Worm (Caenorhabditis elegans): Measurements from ENCODE around the gene his-40.

- TF ChIP-seq flt-1 (GFP tag; IDR thresholded peaks at IDR 0.05) (no peak), med-1 (GFP tag; optimal IDR thresholded peaks at IDR 0.05; ENCODE audit: insufficient read depth) (no peak), tab-1 (GFP tag; IDR thresholded peaks at IDR 0.05) (no peak), cog-1 (tag; optimal IDR thresholded peaks at IDR 0.05) (no peak), ztf-23 (GFP tag; IDR thresholded peaks at IDR 0.05) (no peak), T22C8.4 (GFP tag; IDR thresholded peaks at IDR 0.05) (no peak), klf-2 (GFP tag; conservative IDR thresholded peaks at IDR 0.05) (no peak), ztf-29 (GFP tag; IDR thresholded peaks at IDR 0.05) (no peak), ref-1 (GFP tag; conservative IDR thresholded peaks at IDR 0.05) (no peak)
These were observed 8.7 kb downstream of the his-40 start, which contains the start of gene spp-4 for ce11 chrX:7318639-7319038.

All from whole organism, midembryonic.